Fruit fly (Drosophila melanogaster): ENCODE measurements around the gene CG9632.
"Not testable (repeated sequence)": the region's sequence is repeated elsewhere in the genome, so short reads cannot be mapped to it uniquely, and the experiment has no call there.

CG9632 gene

DNA sequence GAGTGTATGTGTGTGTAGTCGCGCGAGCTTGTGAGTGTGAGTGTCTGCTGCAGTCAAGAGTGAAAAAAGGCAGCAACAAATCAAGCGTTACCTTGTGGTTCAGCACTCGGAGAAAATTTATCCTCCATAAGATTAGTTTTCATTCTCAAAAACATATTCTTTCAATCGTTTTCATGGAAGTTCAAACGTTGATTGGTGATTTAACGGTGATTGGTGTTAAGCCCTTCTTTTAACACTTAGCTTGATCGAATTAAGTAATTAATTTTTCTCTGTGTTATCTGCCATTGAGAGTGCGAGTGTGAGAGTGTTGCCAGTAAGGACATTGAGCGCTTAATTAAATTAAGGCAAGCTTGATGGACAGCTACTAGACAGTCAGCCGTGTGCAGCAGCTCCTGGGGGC, 39.7 kb downstream of the CG9632 start (continued):
- TF ChIP-seq CG14441 (GFP tag; IDR thresholded peaks at IDR 0.05) (0 out of 2 replicates have a peak, but pooled peaks have one; percentile 4), dpn (GFP tag; optimal IDR thresholded peaks at IDR 0.05) (no peak), CG2678 (tag; optimal IDR thresholded peaks at IDR 0.05) (peak; percentile 14), E2f2 (GFP tag; IDR thresholded peaks at IDR 0.05) (no peak), CG10462 (GFP tag; optimal IDR thresholded peaks at IDR 0.05) (no peak), vfl (GFP tag; optimal IDR thresholded peaks at IDR 0.05) (no peak), Ada2b (GFP tag; IDR thresholded peaks at IDR 0.05) (no peak), emc (GFP tag; optimal IDR thresholded peaks at IDR 0.05) (no peak), Lhr (GFP tag; optimal IDR thresholded peaks at IDR 0.05) (no peak), sens-2 (GFP tag; IDR thresholded peaks at IDR 0.05) (no peak), CG4820 (GFP tag; optimal IDR thresholded peaks at IDR 0.05) (no peak), Hmr (GFP tag; optimal IDR thresholded peaks at IDR 0.05) (peak; percentile 8), amos (GFP tag; IDR thresholded peaks at IDR 0.05; ENCODE audit: partially characterized antibody) (no peak)

dm6 chr3R:15901097-15901709, 41.2 kb downstream of the CG9632 start:
- TF ChIP-seq CG11247 (GFP tag; IDR thresholded peaks at IDR 0.05) = 0 out of 2 replicates have a peak, but pooled peaks have one; percentile 9
- TF ChIP-seq CG11093 (GFP tag; IDR thresholded peaks at IDR 0.05) = 0 out of 3 replicates have a peak, but pooled peaks have one; percentile 16
- TF ChIP-seq Drgx (GFP tag; IDR thresholded peaks at IDR 0.05) = peak; percentile 91
- peak; percentile 83 for TF ChIP-seq Dbx (GFP tag; IDR thresholded peaks at IDR 0.05)
- peak; percentile 35; the same call in 1 of the 2 replicates for TF ChIP-seq Ada2b (GFP tag; IDR thresholded peaks at IDR 0.05)
- peak; percentile 84 for TF ChIP-seq slbo (GFP tag; IDR thresholded peaks at IDR 0.05)
- 0 out of 2 replicates have a peak, but pooled peaks have one; percentile 14 for TF ChIP-seq HLH3B (GFP tag; IDR thresholded peaks at IDR 0.05)
- TF ChIP-seq CG14441 (GFP tag; IDR thresholded peaks at IDR 0.05) = peak; percentile 38; the same call in 1 of the 2 replicates
- peak; percentile 56 for TF ChIP-seq CG3847 (GFP tag; IDR thresholded peaks at IDR 0.05)
- TF ChIP-seq CG9215 (GFP tag; IDR thresholded peaks at IDR 0.05) = peak; percentile 67
- 0 out of 3 replicates have a peak, but pooled peaks have one; percentile 15 for TF ChIP-seq so (GFP tag; IDR thresholded peaks at IDR 0.05)
- TF ChIP-seq chinmo (GFP tag; IDR thresholded peaks at IDR 0.05; ENCODE audit: partially characterized antibody) = 0 out of 4 replicates have a peak, but pooled peaks have one; percentile 51
- peak; percentile 62; the same call in 1 of the 2 replicates for TF ChIP-seq lmd (GFP tag; IDR thresholded peaks at IDR 0.05)
- TF ChIP-seq esg (GFP tag; conservative IDR thresholded peaks at IDR 0.05) = 0 out of 2 replicates have a peak, but pooled peaks have one; percentile 25
- TF ChIP-seq klu (GFP tag; IDR thresholded peaks at IDR 0.05) = peak; percentile 44
- TF ChIP-seq CG9932 (GFP tag; IDR thresholded peaks at IDR 0.05) = peak; percentile 81
- peak; percentile 35; the same call in 1 of the 2 replicates for TF ChIP-seq Taf1 (GFP tag; IDR thresholded peaks at IDR 0.05)
- peak; percentile 88 for TF ChIP-seq Rfx (GFP tag; IDR thresholded peaks at IDR 0.05)
- peak; percentile 73 for TF ChIP-seq Atf6 (GFP tag; IDR thresholded peaks at IDR 0.05)
- TF ChIP-seq tgo (GFP tag; IDR thresholded peaks at IDR 0.05) = 0 out of 3 replicates have a peak, but pooled peaks have one; percentile 27
- TF ChIP-seq danr (GFP tag; IDR thresholded peaks at IDR 0.05) = peak; percentile 37; the same call in 1 of the 2 replicates
- peak; percentile 27; the same call in 1 of the 2 replicates for TF ChIP-seq CG6689 (GFP tag; IDR thresholded peaks at IDR 0.05)
- peak; percentile 39; the same call in 1 of the 2 replicates for TF ChIP-seq Xrp1 (GFP tag; IDR thresholded peaks at IDR 0.05)
- peak; percentile 54 for TF ChIP-seq Jarid2 (GFP tag; optimal IDR thresholded peaks at IDR 0.05)
- TF ChIP-seq cas (GFP tag; IDR thresholded peaks at IDR 0.05) = peak; percentile 52; the same call in 1 of the 2 replicates
- peak; percentile 69 for TF ChIP-seq NFAT (GFP tag; IDR thresholded peaks at IDR 0.05)
- TF ChIP-seq Trl (optimal IDR thresholded peaks at IDR 0.05) = peak; percentile 30 to 73
- TF ChIP-seq Trl (GFP tag; optimal IDR thresholded peaks at IDR 0.05); prd (optimal IDR thresholded peaks at IDR 0.05); hkb (optimal IDR thresholded peaks at IDR 0.05): not testable (repeated sequence)
- peak; percentile 73; the same call in 1 of the 2 replicates for TF ChIP-seq rib (GFP tag; IDR thresholded peaks at IDR 0.05)
- peak; percentile 21; the same call in 1 of the 2 replicates for TF ChIP-seq MBD-R2 (GFP tag; IDR thresholded peaks at IDR 0.05)
- peak; percentile 82 for TF ChIP-seq CG32532 (GFP tag; IDR thresholded peaks at IDR 0.05)
- TF ChIP-seq prd (GFP tag; IDR thresholded peaks at IDR 0.05) = peak; percentile 47; the same call in 2 of the 3 replicates
- TF ChIP-seq CG31224 (GFP tag; IDR thresholded peaks at IDR 0.05) = 0 out of 2 replicates have a peak, but pooled peaks have one; percentile 34
- TF ChIP-seq CG11085 (GFP tag; IDR thresholded peaks at IDR 0.05) = peak; percentile 22; the same call in 1 of the 2 replicates
- TF ChIP-seq hkb (GFP tag; IDR thresholded peaks at IDR 0.05) = peak; percentile 25; the same call in 1 of the 2 replicates
- TF ChIP-seq CG11456 (GFP tag; IDR thresholded peaks at IDR 0.05) = peak; percentile 46; the same call in 1 of the 3 replicates
- peak; percentile 29; the same call in 1 of the 2 replicates for TF ChIP-seq Adf1 (GFP tag; IDR thresholded peaks at IDR 0.05)

All from whole organism, embryonic.